Fruit fly (Drosophila melanogaster): ENCODE results near the gene Nplp2.
A peak's percentile ranks its signal among the peaks of the same experiment; 100 is the strongest.

DNA sequence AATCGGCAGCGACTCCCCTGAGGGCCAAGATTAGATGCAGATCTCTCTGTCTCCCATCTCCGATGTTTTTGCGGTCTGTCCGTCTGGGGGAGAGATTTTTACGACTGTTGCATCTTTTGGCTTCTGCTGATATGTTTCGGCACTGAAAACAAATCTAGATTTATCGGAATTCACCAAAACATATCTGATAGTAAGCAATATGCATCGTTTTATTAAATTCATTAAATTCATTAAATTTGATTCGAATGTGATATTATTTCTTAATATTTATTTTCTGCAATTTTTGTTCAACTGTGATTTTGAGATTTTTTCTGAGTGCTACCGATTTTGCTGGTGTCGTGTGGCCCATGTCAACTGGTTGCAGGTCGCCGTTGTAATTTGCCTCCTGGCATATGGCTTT lies 37.4 kb downstream of the Nplp2 start:
- TF ChIP-seq Hr83 (GFP tag; optimal IDR thresholded peaks at IDR 0.05; ENCODE audit: poor library complexity, severe bottlenecking), result no peak
- TF ChIP-seq Myc (optimal IDR thresholded peaks at IDR 0.05), result no peak
- TF ChIP-seq h (GFP tag; optimal IDR thresholded peaks at IDR 0.05), result no peak
- no peak for TF ChIP-seq tai (GFP tag; optimal IDR thresholded peaks at IDR 0.05)
- no peak for TF ChIP-seq Hnf4 (GFP tag; optimal IDR thresholded peaks at IDR 0.05)
- no peak for TF ChIP-seq sage (GFP tag; optimal IDR thresholded peaks at IDR 0.05)
- no peak for TF ChIP-seq pan (optimal IDR thresholded peaks at IDR 0.05)
- no peak for TF ChIP-seq CG32264 (GFP tag; optimal IDR thresholded peaks at IDR 0.05)
- peak; percentile 22 for TF ChIP-seq OdsH (GFP tag; optimal IDR thresholded peaks at IDR 0.05)
- TF ChIP-seq CG9705 (GFP tag; optimal IDR thresholded peaks at IDR 0.05), result no peak
